Worm (Caenorhabditis elegans): Measurements from ENCODE around the gene srt-31.

srt-31 gene

DNA sequence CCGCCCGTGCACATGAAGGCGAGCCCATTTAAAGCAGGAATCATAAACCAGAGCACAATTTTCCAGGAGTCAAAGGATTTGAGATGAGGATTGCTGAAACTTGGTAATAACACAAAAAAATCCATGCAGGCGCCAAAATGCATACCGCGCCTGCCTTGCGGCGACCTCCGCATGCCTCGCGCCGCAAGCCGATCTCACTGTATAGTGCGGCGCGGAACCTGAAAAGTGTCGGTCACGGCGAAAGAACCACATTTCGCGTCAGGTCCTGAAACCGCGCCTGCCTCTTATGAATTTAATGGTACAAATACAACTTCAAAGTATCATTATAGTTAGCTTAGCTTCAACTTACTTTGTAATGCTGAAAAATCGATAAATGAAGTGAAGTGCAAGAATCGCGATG, 27.8 kb downstream of the srt-31 start:
- no peak for TF ChIP-seq unc-62 (GFP tag; optimal IDR thresholded peaks at IDR 0.05)

ce11 chrV:501230-501629, 28.5 kb downstream of the srt-31 start, which contains the start of gene str-256:
Gene str-256 (minus strand): TSS chrV:501330.
- no peak for TF ChIP-seq unc-62 (GFP tag; optimal IDR thresholded peaks at IDR 0.05)

DNA sequence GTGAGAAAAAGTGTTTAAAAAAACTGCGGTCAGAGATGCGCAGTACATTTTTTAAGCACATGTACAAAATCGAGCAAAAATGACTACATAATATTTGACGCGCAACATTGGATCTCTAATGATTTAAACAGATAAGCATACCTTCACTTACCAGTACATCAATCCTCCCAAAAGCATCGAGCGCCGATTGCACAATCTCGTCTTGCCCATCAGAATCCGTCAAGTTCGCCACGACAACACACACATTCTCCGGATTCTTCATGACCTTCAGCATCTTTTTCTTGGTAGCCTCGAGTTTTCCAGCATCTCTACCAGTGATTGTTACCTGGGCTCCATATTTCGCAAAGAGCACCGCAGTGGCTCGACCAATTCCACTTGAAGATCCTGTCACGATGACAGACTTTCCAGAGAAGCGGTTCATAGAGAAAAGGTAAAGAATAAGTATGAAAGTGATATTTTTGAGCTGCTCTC, 30.1 kb downstream of the srt-31 start, which contains the start of gene T01G6.10:
Gene T01G6.10 (minus strand): TSS at position 421 of the 471 bp plus-strand sequence.
- TF ChIP-seq unc-62 (GFP tag; optimal IDR thresholded peaks at IDR 0.05), result no peak

DNA sequence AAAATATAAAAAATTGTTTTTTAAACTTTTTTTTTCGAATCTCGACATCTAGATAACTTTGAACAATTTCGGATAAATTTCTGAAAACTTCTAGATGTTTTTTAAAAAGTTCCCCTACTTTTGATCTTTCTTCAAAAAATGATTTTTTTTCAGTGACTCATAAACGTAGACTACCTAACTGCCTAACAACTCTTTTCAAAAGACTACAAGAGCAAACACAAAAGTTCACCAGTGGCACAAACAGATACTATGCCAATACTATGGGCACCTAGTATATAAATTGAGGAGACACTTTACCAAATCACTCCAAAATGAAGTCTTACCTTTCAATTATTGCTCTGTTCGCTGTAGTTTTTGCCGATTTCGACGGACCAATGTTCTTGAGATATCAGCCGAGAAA, 31.0 kb downstream of the srt-31 start, which contains the start of gene srlf-35:
Gene srlf-35 (plus strand): TSS at position 301 of the 400 bp plus-strand sequence.
- TF ChIP-seq unc-62 (GFP tag; optimal IDR thresholded peaks at IDR 0.05), result no peak

- no peak for TF ChIP-seq unc-62 (GFP tag; optimal IDR thresholded peaks at IDR 0.05)
Measured at ce11 chrV:505191-505590, 32.5 kb downstream of the srt-31 start, which contains the start of gene srlf-19. Gene srlf-19 (plus strand): TSS chrV:505491.

DNA sequence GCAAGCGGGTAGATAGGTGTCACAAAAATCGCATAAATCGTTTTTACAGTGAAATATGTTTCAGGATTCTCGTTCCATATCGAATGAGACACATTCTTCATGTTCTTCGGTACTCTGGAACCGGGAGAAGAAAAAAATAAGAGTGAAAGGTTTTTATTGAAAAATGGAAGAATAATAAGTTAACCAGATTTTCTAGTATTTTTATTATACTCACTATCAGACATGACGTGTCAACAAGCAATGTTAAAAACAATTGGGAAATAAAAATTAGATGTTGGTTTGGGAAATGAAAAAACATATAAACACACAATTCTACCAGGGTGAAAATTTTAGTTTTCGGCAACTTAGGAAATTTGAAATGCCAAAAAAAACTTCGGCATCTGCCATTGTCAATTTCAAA, 39.7 kb downstream of the srt-31 start, which contains the start of gene srh-37:
Gene srh-37 (minus strand): TSS at position 101 of the 400 bp plus-strand sequence.
- TF ChIP-seq unc-62 (GFP tag; optimal IDR thresholded peaks at IDR 0.05), result no peak

ce11 chrV:519445-519844, 46.8 kb downstream of the srt-31 start, which contains the start of gene nhr-210:
Gene nhr-210 (minus strand): TSS chrV:519545.
- TF ChIP-seq unc-62 (GFP tag; optimal IDR thresholded peaks at IDR 0.05), result no peak

DNA sequence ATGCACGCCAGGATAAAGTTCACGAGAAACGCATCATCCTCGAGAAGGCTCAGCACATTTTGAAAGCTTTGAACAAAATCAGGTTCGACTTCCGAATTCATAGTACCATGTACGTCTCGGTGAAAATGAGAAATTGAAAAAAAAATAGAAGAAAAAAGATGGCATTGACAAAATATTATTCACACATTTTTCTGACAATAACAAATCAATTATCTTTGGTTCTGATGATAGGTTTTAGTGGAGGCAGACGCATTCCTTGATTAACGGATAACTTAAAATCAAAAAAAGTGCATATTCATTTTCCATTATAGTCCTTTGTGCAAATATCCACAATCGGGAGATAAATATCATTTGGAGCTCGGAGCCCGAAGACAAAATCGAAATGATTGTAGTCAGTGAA, 48.8 kb downstream of the srt-31 start, which contains the start of gene srw-107:
Gene srw-107 (minus strand): TSS at position 101 of the 400 bp plus-strand sequence.
- no peak for TF ChIP-seq unc-62 (GFP tag; optimal IDR thresholded peaks at IDR 0.05)

DNA sequence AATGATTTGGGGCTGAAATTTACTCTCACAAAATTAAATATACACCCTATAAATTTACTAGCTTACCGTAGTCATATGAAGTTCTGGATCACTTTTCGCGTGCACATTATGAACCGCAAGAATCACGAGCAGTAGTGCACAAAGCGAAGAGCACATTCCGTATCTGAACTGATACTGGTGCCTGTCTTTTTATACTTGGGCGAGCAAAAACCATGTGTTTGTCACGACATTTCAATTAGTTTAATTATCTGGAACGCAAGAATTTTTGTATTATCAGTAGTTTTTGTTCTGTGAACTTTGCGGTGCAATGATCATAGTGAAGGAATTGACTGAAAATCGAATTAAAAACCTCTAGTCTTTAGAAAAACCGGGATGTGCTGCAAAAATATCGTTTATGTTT, 51.4 kb downstream of the srt-31 start, which contains the start of gene lipl-3:
Gene lipl-3 (minus strand): TSS at position 161 of the 400 bp plus-strand sequence.
- TF ChIP-seq unc-62 (GFP tag; optimal IDR thresholded peaks at IDR 0.05), result no peak

All from whole organism, dauer.